Fruit fly (Drosophila melanogaster) Kc167 (cell line): ENCODE data around the gene CG2818.

Experiments
- Sin3A ChIP-seq: fragments of >200 bp; optimal IDR thresholded peaks from 2 replicates; lab custom pipeline; 2018; ENCODE audit warnings: missing external identifiers
- h ChIP-seq: fragments of >200 bp; optimal IDR thresholded peaks from 3 replicates; lab custom pipeline; 2018; ENCODE audit warnings: missing external identifiers
- ttk ChIP-seq: sonication (Bioruptor generic); optimal IDR thresholded peaks from 2 replicates; lab custom pipeline; 2017; ENCODE audit warnings: missing external identifiers

DNA sequence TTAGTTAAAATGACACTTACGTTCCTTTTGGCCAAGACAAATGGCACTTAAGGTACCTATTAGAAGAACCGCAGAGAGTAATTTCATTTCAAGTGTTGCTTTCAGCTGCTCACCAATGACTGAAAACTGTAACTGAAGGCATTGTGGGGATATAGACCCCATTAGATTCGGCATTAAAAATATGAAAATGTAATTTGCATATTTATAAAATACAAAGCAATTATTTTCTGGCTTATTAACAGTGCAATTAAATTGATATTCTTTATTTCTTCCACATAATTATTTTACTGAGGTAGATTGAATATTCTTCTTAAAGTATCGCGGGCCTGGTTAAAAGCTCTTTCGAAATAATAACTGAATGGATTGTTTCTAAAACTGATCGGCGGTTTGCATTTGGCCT lies 44.1 kb upstream of the CG2818 start, which contains the start of gene Sfp24Bd:
- TF ChIP-seq h (lab: Kevin White, UChicago) (no peak), Sin3A (lab: Kevin White, UChicago) (no peak), ttk (lab: Kevin White, UChicago) (no peak)
